Fruit fly (Drosophila melanogaster): ENCODE measurements around the gene pkm.

Gene pkm

dm6 chrX:11569956-11570695, 13.8 kb downstream of the pkm start, which contains the start of the genes Polr2A and CG11699:
Gene Polr2A (minus strand): TSS chrX:11570326.
Gene CG11699 (plus strand): TSS chrX:11570621.
- peak; percentile 97 for TF ChIP-seq Myc (optimal IDR thresholded peaks at IDR 0.05)
- no peak for TF ChIP-seq CG32264 (GFP tag; optimal IDR thresholded peaks at IDR 0.05)
- no peak for TF ChIP-seq br (GFP tag; optimal IDR thresholded peaks at IDR 0.05)
- TF ChIP-seq Hr78 (GFP tag; optimal IDR thresholded peaks at IDR 0.05): no peak
- TF ChIP-seq sv (GFP tag; optimal IDR thresholded peaks at IDR 0.05): no peak
- TF ChIP-seq jim (GFP tag; optimal IDR thresholded peaks at IDR 0.05): no peak
- peak; percentile 50 for TF ChIP-seq fru (GFP tag; optimal IDR thresholded peaks at IDR 0.05)
- TF ChIP-seq Dfd (GFP tag; optimal IDR thresholded peaks at IDR 0.05): no peak
- TF ChIP-seq Hr83 (GFP tag; optimal IDR thresholded peaks at IDR 0.05; ENCODE audit: poor library complexity, severe bottlenecking): peak; percentile 14
- TF ChIP-seq N (GFP tag; optimal IDR thresholded peaks at IDR 0.05): no peak
- peak; percentile 74 for TF ChIP-seq HLH106 (tag; optimal IDR thresholded peaks at IDR 0.05)
- no peak for TF ChIP-seq dsf (GFP tag; optimal IDR thresholded peaks at IDR 0.05; ENCODE audit: borderline replicate concordance)
- TF ChIP-seq Abd-B (GFP tag; optimal IDR thresholded peaks at IDR 0.05): no peak
- TF ChIP-seq psq (GFP tag; optimal IDR thresholded peaks at IDR 0.05): peak; percentile 40
- peak; percentile 34 for TF ChIP-seq CG9705 (GFP tag; optimal IDR thresholded peaks at IDR 0.05)
- TF ChIP-seq GATAd (GFP tag; optimal IDR thresholded peaks at IDR 0.05): no peak
- peak; percentile 45 for TF ChIP-seq OdsH (GFP tag; optimal IDR thresholded peaks at IDR 0.05)
- TF ChIP-seq rgr (GFP tag; optimal IDR thresholded peaks at IDR 0.05): peak; percentile 64
- TF ChIP-seq dmrt93B (GFP tag; optimal IDR thresholded peaks at IDR 0.05): no peak
- no peak for TF ChIP-seq Rel (GFP tag; optimal IDR thresholded peaks at IDR 0.05)
- TF ChIP-seq Rel (tag; optimal IDR thresholded peaks at IDR 0.05): peak; percentile 47
- TF ChIP-seq woc (GFP tag; optimal IDR thresholded peaks at IDR 0.05): peak; percentile 65
- TF ChIP-seq Dif (GFP tag; optimal IDR thresholded peaks at IDR 0.05; ENCODE audit: partially characterized antibody): no peak
- no peak for TF ChIP-seq Mio (GFP tag; optimal IDR thresholded peaks at IDR 0.05)
- TF ChIP-seq Jra (GFP tag; optimal IDR thresholded peaks at IDR 0.05): no peak
- no peak for TF ChIP-seq brk (GFP tag; optimal IDR thresholded peaks at IDR 0.05)
- TF ChIP-seq pan (optimal IDR thresholded peaks at IDR 0.05): no peak
- TF ChIP-seq sage (GFP tag; optimal IDR thresholded peaks at IDR 0.05): no peak
- TF ChIP-seq Hnf4 (GFP tag; optimal IDR thresholded peaks at IDR 0.05): no peak
- TF ChIP-seq tai (GFP tag; optimal IDR thresholded peaks at IDR 0.05): no peak
- TF ChIP-seq foxo (GFP tag; optimal IDR thresholded peaks at IDR 0.05): peak in 1 of 2 experiments; percentile 87
- peak; percentile 75 for TF ChIP-seq Sp1 (GFP tag; optimal IDR thresholded peaks at IDR 0.05)
- TF ChIP-seq Vsx2 (GFP tag; optimal IDR thresholded peaks at IDR 0.05; ENCODE audit: partially characterized antibody): no peak
- no peak for TF ChIP-seq lola (GFP tag; optimal IDR thresholded peaks at IDR 0.05)
- no peak for TF ChIP-seq usp (GFP tag; optimal IDR thresholded peaks at IDR 0.05)
- no peak for TF ChIP-seq dl (GFP tag; optimal IDR thresholded peaks at IDR 0.05; ENCODE audit: insufficient read depth in 1 of 2, partially characterized antibody in 2 of 2)
- TF ChIP-seq h (GFP tag; optimal IDR thresholded peaks at IDR 0.05): peak; percentile 51
- TF ChIP-seq ey (GFP tag; optimal IDR thresholded peaks at IDR 0.05): no peak
- no peak for TF ChIP-seq CrebA (GFP tag; optimal IDR thresholded peaks at IDR 0.05; ENCODE audit: borderline replicate concordance)

DNA sequence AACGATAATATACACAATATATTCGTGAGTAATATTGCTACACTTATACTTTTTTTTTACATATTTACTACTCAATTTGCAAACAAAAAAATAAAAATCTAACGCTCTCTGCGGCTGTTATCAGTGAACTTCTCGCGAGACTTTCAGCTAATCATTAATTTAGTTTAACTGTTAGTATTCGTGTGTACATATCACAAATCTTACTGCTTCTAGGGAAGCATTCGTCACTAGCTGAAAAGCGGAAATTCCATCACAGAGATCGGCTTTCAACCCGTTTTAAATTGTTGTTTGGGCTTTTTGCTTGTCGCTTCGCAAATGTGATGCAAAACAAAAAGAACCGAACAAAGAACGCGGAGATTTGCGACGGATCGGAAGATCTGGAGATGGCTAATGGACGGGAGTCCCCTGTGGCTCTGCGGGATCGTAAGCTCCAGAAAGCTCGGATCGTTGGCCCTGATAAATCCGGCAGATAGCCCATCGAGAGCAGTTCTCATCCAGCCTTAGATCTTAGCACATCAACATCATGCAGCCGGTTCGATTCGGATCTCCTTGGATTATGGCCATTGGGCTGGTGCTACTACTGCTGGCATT, 22.4 kb downstream of the pkm start, which contains the start of gene PGRP-SA:
TSS of gene PGRP-SA (plus strand) at position 194 of the 591 bp plus-strand sequence.
- TF ChIP-seq Dfd (GFP tag; optimal IDR thresholded peaks at IDR 0.05) (no peak), HLH106 (tag; optimal IDR thresholded peaks at IDR 0.05) (no peak), lola (GFP tag; optimal IDR thresholded peaks at IDR 0.05) (no peak), Hnf4 (GFP tag; optimal IDR thresholded peaks at IDR 0.05) (no peak), Rel (GFP tag; optimal IDR thresholded peaks at IDR 0.05) (no peak), Rel (tag; optimal IDR thresholded peaks at IDR 0.05) (peak; percentile 98), Sp1 (GFP tag; optimal IDR thresholded peaks at IDR 0.05) (no peak)
